Fruit fly (Drosophila melanogaster): ENCODE data around the gene Torsin.
A peak's percentile ranks its signal among the peaks of the same experiment; 100 is the strongest.

The Torsin gene

DNA sequence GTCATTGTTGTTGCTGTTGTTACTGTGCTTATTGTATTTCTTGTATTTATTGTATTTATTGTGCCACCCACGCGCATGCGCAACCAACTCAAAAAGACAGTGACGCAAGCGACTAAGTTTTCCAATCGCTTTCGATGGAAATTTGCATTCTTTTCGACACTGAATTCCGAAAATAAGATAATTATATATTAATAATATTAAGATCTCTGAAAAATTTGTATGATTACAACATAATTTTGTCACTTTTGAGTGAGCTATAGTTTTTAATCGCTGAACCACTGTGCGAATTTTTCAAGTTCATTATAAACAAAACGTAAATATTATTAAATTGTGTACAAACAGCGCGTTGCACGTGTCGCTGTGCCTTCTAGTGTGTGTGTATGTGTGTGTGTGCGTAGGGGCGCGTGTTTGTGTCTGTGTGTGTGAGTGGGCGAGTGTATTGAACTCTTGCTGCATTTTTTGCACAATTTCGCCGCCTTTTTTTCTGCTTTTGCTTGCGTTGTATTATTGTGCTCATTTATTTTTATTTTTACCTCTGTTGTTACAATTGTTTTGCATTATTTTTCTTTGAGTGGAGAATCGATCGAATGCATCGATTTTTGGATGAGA is 34.0 kb downstream of the Torsin start:
- TF ChIP-seq rgr (GFP tag; optimal IDR thresholded peaks at IDR 0.05) = peak; percentile 34
- no peak for TF ChIP-seq dl (GFP tag; optimal IDR thresholded peaks at IDR 0.05; ENCODE audit: insufficient read depth in 1 of 2, partially characterized antibody in 2 of 2)
- TF ChIP-seq Dfd (GFP tag; optimal IDR thresholded peaks at IDR 0.05) = peak; percentile 64
- peak; percentile 7 for TF ChIP-seq OdsH (GFP tag; optimal IDR thresholded peaks at IDR 0.05)
- no peak for TF ChIP-seq sage (GFP tag; optimal IDR thresholded peaks at IDR 0.05)
- TF ChIP-seq Rel (GFP tag; optimal IDR thresholded peaks at IDR 0.05) = no peak
- no peak for TF ChIP-seq Rel (tag; optimal IDR thresholded peaks at IDR 0.05)
- TF ChIP-seq jim (GFP tag; optimal IDR thresholded peaks at IDR 0.05) = no peak
- TF ChIP-seq fru (GFP tag; optimal IDR thresholded peaks at IDR 0.05) = no peak
- no peak for TF ChIP-seq Mio (GFP tag; optimal IDR thresholded peaks at IDR 0.05)
- no peak for TF ChIP-seq Hnf4 (GFP tag; optimal IDR thresholded peaks at IDR 0.05)
- TF ChIP-seq Dif (GFP tag; optimal IDR thresholded peaks at IDR 0.05; ENCODE audit: partially characterized antibody) = no peak
- no peak for TF ChIP-seq tai (GFP tag; optimal IDR thresholded peaks at IDR 0.05)
- TF ChIP-seq CrebA (GFP tag; optimal IDR thresholded peaks at IDR 0.05; ENCODE audit: borderline replicate concordance) = no peak
- TF ChIP-seq woc (GFP tag; optimal IDR thresholded peaks at IDR 0.05) = no peak
- no peak for TF ChIP-seq lola (GFP tag; optimal IDR thresholded peaks at IDR 0.05)
- no peak for TF ChIP-seq Abd-B (GFP tag; optimal IDR thresholded peaks at IDR 0.05)
- TF ChIP-seq Sp1 (GFP tag; optimal IDR thresholded peaks at IDR 0.05) = peak; percentile 18
- peak; percentile 14 for TF ChIP-seq h (GFP tag; optimal IDR thresholded peaks at IDR 0.05)
- no peak for TF ChIP-seq Myc (optimal IDR thresholded peaks at IDR 0.05)
- TF ChIP-seq CG32264 (GFP tag; optimal IDR thresholded peaks at IDR 0.05) = no peak
- no peak for TF ChIP-seq br (GFP tag; optimal IDR thresholded peaks at IDR 0.05)
- TF ChIP-seq pan (optimal IDR thresholded peaks at IDR 0.05) = no peak
- TF ChIP-seq N (GFP tag; optimal IDR thresholded peaks at IDR 0.05) = no peak
- TF ChIP-seq psq (GFP tag; optimal IDR thresholded peaks at IDR 0.05) = peak; percentile 18
- TF ChIP-seq CG9705 (GFP tag; optimal IDR thresholded peaks at IDR 0.05) = no peak
- TF ChIP-seq sv (GFP tag; optimal IDR thresholded peaks at IDR 0.05) = no peak
- TF ChIP-seq Vsx2 (GFP tag; optimal IDR thresholded peaks at IDR 0.05; ENCODE audit: partially characterized antibody) = no peak
- no peak for TF ChIP-seq Jra (GFP tag; optimal IDR thresholded peaks at IDR 0.05)
- peak; percentile 3 for TF ChIP-seq HLH106 (tag; optimal IDR thresholded peaks at IDR 0.05)
- no peak for TF ChIP-seq dsf (GFP tag; optimal IDR thresholded peaks at IDR 0.05; ENCODE audit: borderline replicate concordance)
- no peak for TF ChIP-seq GATAd (GFP tag; optimal IDR thresholded peaks at IDR 0.05)
- TF ChIP-seq ey (GFP tag; optimal IDR thresholded peaks at IDR 0.05) = no peak
- TF ChIP-seq Hr83 (GFP tag; optimal IDR thresholded peaks at IDR 0.05; ENCODE audit: poor library complexity, severe bottlenecking) = no peak
- no peak for TF ChIP-seq usp (GFP tag; optimal IDR thresholded peaks at IDR 0.05)
- TF ChIP-seq brk (GFP tag; optimal IDR thresholded peaks at IDR 0.05) = no peak
- TF ChIP-seq Hr78 (GFP tag; optimal IDR thresholded peaks at IDR 0.05) = no peak
- peak; percentile 6 for TF ChIP-seq dmrt93B (GFP tag; optimal IDR thresholded peaks at IDR 0.05)
- peak in 1 of 2 experiments; percentile 50 for TF ChIP-seq foxo (GFP tag; optimal IDR thresholded peaks at IDR 0.05)

- TF ChIP-seq h (GFP tag; optimal IDR thresholded peaks at IDR 0.05) (peak; percentile 34), foxo (GFP tag; optimal IDR thresholded peaks at IDR 0.05) (peak in 1 of 2 experiments; percentile 16), dl (GFP tag; optimal IDR thresholded peaks at IDR 0.05; ENCODE audit: insufficient read depth in 1 of 2, partially characterized antibody in 2 of 2) (no peak), dmrt93B (GFP tag; optimal IDR thresholded peaks at IDR 0.05) (peak; percentile 10)
These were observed 34.9 kb downstream of the Torsin start for dm6 chrX:4614945-4615344.

DNA sequence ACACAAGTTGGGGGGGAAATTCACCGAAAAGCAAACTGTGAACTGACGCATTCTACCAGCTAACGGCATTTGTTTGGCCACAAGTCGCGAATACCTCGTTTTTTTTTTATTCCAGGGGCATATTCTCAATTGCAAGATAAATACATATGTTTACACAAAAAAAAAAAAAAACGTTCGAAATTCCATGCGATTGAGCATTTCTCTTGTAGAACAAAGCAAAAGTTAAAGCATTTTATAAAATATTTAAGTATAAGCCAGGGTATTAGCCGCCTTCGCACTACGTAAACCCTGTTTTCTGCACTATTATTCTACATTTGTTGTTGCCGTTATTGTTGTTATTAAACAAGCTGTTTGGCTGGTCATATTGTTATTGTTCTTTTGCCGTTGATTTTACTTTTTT is 35.5 kb downstream of the Torsin start:
- TF ChIP-seq CG32264 (GFP tag; optimal IDR thresholded peaks at IDR 0.05) (no peak), Hr83 (GFP tag; optimal IDR thresholded peaks at IDR 0.05; ENCODE audit: poor library complexity, severe bottlenecking) (no peak), fru (GFP tag; optimal IDR thresholded peaks at IDR 0.05) (peak; percentile 24), foxo (GFP tag; optimal IDR thresholded peaks at IDR 0.05) (peak in 1 of 2 experiments; percentile 47), rgr (GFP tag; optimal IDR thresholded peaks at IDR 0.05) (peak; percentile 0)

All from whole organism, wandering third instar larva.